Worm (Caenorhabditis elegans) whole organism, early embryonic: Measurements from ENCODE around the gene tos-1.

Experiments
- B0310.2 ChIP-seq: sonication (generic microtip); optimal IDR thresholded peaks from 2 replicates; lab custom pipeline; 2016; ENCODE audit warnings: mild to moderate bottlenecking, missing genetic modification characterization, missing compliant biosample characterization
- F13C5.2 ChIP-seq: sonication (generic microtip); optimal IDR thresholded peaks from 2 replicates; lab custom pipeline; 2017; ENCODE audit warnings: mild to moderate bottlenecking, missing genetic modification characterization, inconsistent platforms, missing compliant biosample characterization
- ama-1 ChIP-seq: fragments of 150-350 bp; optimal IDR thresholded peaks from 2 replicates; lab custom pipeline; 2014
- flt-1 ChIP-seq: fragments of 200-800 bp; sonication (Bioruptor generic); IDR thresholded peaks from 2 replicates; pipeline ENCODE4 v1.3.6; 2022; ENCODE audit warnings: missing genetic modification characterization, missing compliant biosample characterization
- hmg-4 ChIP-seq: fragments of 200-800 bp; sonication (Bioruptor generic); optimal IDR thresholded peaks from 2 replicates; lab custom pipeline; 2018; ENCODE audit warnings: mild to moderate bottlenecking, missing genetic modification characterization, missing compliant biosample characterization
- pes-1 ChIP-seq: fragments of 200-800 bp; sonication (Bioruptor generic); IDR thresholded peaks from 2 replicates; pipeline ENCODE4 v1.3.6; 2022; ENCODE audit warnings: missing genetic modification reagents, missing genetic modification characterization, missing compliant biosample characterization
- sea-1 ChIP-seq: fragments of 200-800 bp; sonication (Bioruptor generic); conservative IDR thresholded peaks from 2 replicates; pipeline ENCODE4 v1.3.6; 2022; ENCODE audit warnings: missing genetic modification characterization, missing compliant biosample characterization

- TF ChIP-seq ama-1 (lab: Kevin White, UChicago) (no peak), flt-1 (GFP tag; lab: Robert Waterston, UW) (no peak), sea-1 (GFP tag; lab: Robert Waterston, UW) (no peak), F13C5.2 (tag; lab: Kevin White, UChicago) (no peak), B0310.2 (tag; lab: Kevin White, UChicago) (no peak), hmg-4 (GFP tag; lab: Kevin White, UChicago) (no peak), pes-1 (GFP tag; lab: Robert Waterston, UW) (no peak)
Measured at ce11 chrV:9336462-9336861, 7.5 kb downstream of the tos-1 start, which contains the start of gene coq-6.
